Fruit fly (Drosophila melanogaster): ENCODE results near the gene TwdlM.

Gene TwdlM

DNA sequence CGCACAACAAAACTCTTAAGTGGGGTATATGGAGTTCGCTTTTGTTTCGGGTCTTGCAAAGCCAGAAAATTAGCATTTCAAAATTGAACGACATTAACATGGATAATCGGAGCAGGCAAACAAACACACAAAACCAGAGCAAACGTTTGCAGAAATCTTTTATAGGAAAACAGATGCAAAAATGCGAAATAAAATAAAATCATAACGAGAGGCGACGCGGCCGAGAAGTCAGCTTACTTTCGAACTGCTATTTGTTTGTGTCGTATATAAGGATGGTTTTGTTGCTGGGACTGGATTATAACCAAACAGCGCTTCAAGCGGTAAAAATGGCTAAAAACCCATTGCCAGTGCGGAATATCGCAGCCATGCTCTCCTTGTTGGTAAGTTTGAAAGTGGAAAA, 17.5 kb downstream of the TwdlM start, which contains the start of gene TwdlS:
TSS of gene TwdlS (plus strand) at position 301 of the 400 bp plus-strand sequence.
- TF ChIP-seq CG17801 (GFP tag; optimal IDR thresholded peaks at IDR 0.05; ENCODE audit: partially characterized antibody): no peak

DNA sequence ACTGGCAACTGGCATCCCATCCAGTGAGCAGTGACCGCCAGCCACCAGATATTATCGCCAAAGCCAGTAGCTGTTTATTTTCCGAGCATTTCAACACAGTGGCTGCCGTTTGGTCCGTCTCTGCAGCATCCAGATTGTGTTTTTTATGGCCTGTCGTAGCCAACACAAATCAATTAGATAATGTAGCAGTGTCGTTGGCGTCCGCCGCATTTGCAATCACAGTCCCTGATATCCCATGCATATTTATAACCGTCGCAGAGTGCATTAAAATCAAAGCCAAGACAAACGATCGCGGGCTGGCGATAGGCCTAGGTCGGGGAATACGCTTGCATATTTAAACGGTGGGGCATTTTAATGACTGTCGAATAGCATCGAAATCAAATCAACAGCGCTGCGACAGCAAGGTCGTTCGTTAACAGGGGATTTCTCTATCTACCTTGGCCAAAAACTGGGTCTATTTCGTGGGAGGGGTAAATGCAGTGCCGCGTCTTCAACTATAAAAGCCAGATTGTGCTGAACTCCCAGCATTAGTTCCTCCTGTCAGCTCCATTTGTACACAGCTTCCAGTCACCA, 20.7 kb downstream of the TwdlM start, which contains the start of gene TwdlD:
TSS of gene TwdlD (plus strand) at position 523 of the 573 bp plus-strand sequence.
- TF ChIP-seq CG17801 (GFP tag; optimal IDR thresholded peaks at IDR 0.05; ENCODE audit: partially characterized antibody): no peak

DNA sequence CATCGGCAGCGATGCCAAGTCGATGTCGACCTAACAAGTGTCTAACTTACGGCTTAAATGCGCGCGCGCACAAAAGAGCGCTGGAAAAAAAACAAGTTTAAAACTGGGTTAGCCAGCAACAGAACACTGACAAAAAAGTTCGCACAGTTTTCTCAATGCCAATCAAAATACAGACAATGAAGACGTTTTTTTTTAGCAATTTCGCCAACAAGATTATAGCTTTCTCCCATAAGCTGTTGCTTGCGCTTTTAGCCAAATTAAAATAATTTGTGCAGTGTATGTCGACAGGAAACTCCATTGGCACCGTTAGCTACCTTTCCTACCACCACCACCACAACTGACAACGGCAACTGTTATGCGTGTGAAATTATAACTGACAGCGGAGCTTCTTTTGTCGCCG, 35.7 kb downstream of the TwdlM start:
- TF ChIP-seq CG17801 (GFP tag; optimal IDR thresholded peaks at IDR 0.05; ENCODE audit: partially characterized antibody): no peak

DNA sequence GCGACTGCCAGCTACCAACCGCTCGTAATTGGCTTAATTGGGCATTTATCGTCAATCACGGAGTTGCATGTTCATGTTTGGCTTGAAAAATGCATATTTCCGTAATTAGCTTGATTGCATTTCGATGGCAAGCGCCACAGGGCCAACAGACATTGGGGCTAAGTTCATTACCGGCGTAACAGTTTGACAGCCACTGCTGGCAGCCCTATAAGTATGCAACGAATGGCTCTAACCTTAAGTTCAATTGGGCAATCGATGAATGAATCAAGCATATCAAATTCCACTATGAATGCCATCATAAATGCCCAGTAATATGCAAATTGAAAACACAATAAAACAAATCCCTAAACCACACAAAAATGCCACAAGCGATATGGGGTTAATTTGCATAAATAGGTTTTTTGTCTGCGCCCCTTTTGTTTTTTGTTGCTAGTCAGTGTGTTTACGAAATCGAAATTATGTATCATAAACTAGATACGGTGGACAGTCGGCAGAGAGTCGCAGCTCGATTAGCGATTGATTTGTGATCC, 36.6 kb downstream of the TwdlM start:
- no peak for TF ChIP-seq CG17801 (GFP tag; optimal IDR thresholded peaks at IDR 0.05; ENCODE audit: partially characterized antibody)

DNA sequence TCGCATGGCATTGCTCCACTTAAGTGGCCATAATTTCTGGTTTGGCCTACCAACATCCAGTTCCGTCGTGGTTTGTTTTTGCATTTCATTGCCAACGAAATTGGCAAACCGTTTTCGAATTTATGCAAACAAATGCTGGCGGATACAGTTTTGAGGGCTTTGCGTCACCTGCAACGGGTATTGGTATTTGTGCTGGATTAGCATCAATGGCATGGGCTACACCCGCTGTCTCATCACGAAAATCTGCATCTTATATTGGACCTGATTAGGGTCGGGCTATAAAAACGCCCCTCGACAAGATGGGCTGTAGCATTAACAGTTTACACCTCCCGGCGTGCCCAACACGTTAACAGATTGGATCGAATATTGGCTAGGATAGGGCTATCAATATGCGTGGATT, 37.2 kb downstream of the TwdlM start, which contains the start of gene Tb:
TSS of gene Tb (plus strand) at position 301 of the 400 bp plus-strand sequence.
- no peak for TF ChIP-seq CG17801 (GFP tag; optimal IDR thresholded peaks at IDR 0.05; ENCODE audit: partially characterized antibody)

Data from ovary, adult (tissue).